Worm (Caenorhabditis elegans): Measurements from ENCODE around the gene T24C12.3.

- TF ChIP-seq mep-1 (tag; optimal IDR thresholded peaks at IDR 0.05): no peak
- no peak for TF ChIP-seq ces-1 (GFP tag; optimal IDR thresholded peaks at IDR 0.05)
- TF ChIP-seq nhr-237 (tag; optimal IDR thresholded peaks at IDR 0.05): no peak
- TF ChIP-seq lin-13 (tag; optimal IDR thresholded peaks at IDR 0.05): no peak
- TF ChIP-seq unc-39 (tag; optimal IDR thresholded peaks at IDR 0.05): no peak
- TF ChIP-seq tbx-8 (GFP tag; optimal IDR thresholded peaks at IDR 0.05): no peak
- TF ChIP-seq snpc-4 (tag; optimal IDR thresholded peaks at IDR 0.05): no peak
- TF ChIP-seq elt-3 (tag; optimal IDR thresholded peaks at IDR 0.05): no peak
- TF ChIP-seq ztf-11 (tag; optimal IDR thresholded peaks at IDR 0.05): no peak
- TF ChIP-seq elt-1 (tag; optimal IDR thresholded peaks at IDR 0.05; ENCODE audit: borderline replicate concordance, insufficient read depth): no peak
- TF ChIP-seq mab-5 (tag; optimal IDR thresholded peaks at IDR 0.05): no peak
These were observed 7.1 kb upstream of the T24C12.3 start, which contains the start of gene peb-1 for ce11 chrX:2210751-2211150.

All from whole organism, mixed stage, embryonic.